Worm (Caenorhabditis elegans): ENCODE results near the gene dgn-1.

dgn-1 gene

ce11 chrX:10900079-10900724, 28.6 kb downstream of the dgn-1 start, which contains the start of gene suca-1:
TSS of gene suca-1 (minus strand) at chrX:10900114.
- TF ChIP-seq unc-62 (GFP tag; optimal IDR thresholded peaks at IDR 0.05), result no peak

- no peak for TF ChIP-seq unc-62 (GFP tag; optimal IDR thresholded peaks at IDR 0.05)
Measured at ce11 chrX:10896498-10896897, 32.3 kb downstream of the dgn-1 start, which contains the start of gene haly-1. TSS of gene haly-1 (minus strand) at chrX:10896598.

- no peak for TF ChIP-seq unc-62 (GFP tag; optimal IDR thresholded peaks at IDR 0.05)
Measured at ce11 chrX:10891890-10892289, 36.9 kb downstream of the dgn-1 start, which contains the start of gene F47B10.3. TSS of gene F47B10.3 (plus strand) at chrX:10892190.

- TF ChIP-seq unc-62 (GFP tag; optimal IDR thresholded peaks at IDR 0.05), result no peak
Measured at ce11 chrX:10890965-10891364, 37.8 kb downstream of the dgn-1 start, which contains the start of gene F47B10.4. TSS of gene F47B10.4 (plus strand) at chrX:10891265.

- TF ChIP-seq unc-62 (GFP tag; optimal IDR thresholded peaks at IDR 0.05), result no peak
Measured at ce11 chrX:10890456-10890855, 38.3 kb downstream of the dgn-1 start, which contains the start of gene F47B10.5. TSS of gene F47B10.5 (minus strand) at chrX:10890556.

ce11 chrX:10888201-10888600, 40.6 kb downstream of the dgn-1 start, which contains the start of gene F47B10.6:
TSS of gene F47B10.6 (plus strand) at chrX:10888501.
- TF ChIP-seq unc-62 (GFP tag; optimal IDR thresholded peaks at IDR 0.05), result no peak

- TF ChIP-seq unc-62 (GFP tag; optimal IDR thresholded peaks at IDR 0.05), result no peak
Measured at ce11 chrX:10885872-10886271, 42.9 kb downstream of the dgn-1 start, which contains the start of gene T21E8.5. TSS of gene T21E8.5 (plus strand) at chrX:10886172.

ce11 chrX:10883203-10883602, 45.6 kb downstream of the dgn-1 start, which contains the start of gene T21E8.7:
TSS of gene T21E8.7 (plus strand) at chrX:10883503.
- no peak for TF ChIP-seq unc-62 (GFP tag; optimal IDR thresholded peaks at IDR 0.05)

- TF ChIP-seq unc-62 (GFP tag; optimal IDR thresholded peaks at IDR 0.05), result no peak
Measured at ce11 chrX:10881984-10882383, 46.8 kb downstream of the dgn-1 start, which contains the start of gene T21E8.6. TSS of gene T21E8.6 (plus strand) at chrX:10882284.

- TF ChIP-seq unc-62 (GFP tag; optimal IDR thresholded peaks at IDR 0.05), result no peak
Measured at ce11 chrX:10880509-10880908, 48.3 kb downstream of the dgn-1 start, which contains the start of gene T21E8.4. TSS of gene T21E8.4 (plus strand) at chrX:10880809.

- no peak for TF ChIP-seq unc-62 (GFP tag; optimal IDR thresholded peaks at IDR 0.05)
Measured at ce11 chrX:10877138-10877743, 51.6 kb downstream of the dgn-1 start, which contains the start of gene pgp-6. TSS of gene pgp-6 (minus strand) at chrX:10877425.

Measured in whole organism, dauer.